Fruit fly (Drosophila melanogaster): ENCODE measurements around the gene Mks1.

- TF ChIP-seq CG8478 (optimal IDR thresholded peaks at IDR 0.05) = no peak
- TF ChIP-seq CTCF (optimal IDR thresholded peaks at IDR 0.05) = no peak
Measured at dm6 chrX:12469778-12470177, 26.6 kb downstream of the Mks1 start.

Data from S2 (cell line).